Fruit fly (Drosophila melanogaster) whole organism, wandering third instar larva: ENCODE data around the gene Blos2.

ENCODE experiments used
- Abd-B ChIP-seq: fragments of >200 bp; optimal IDR thresholded peaks from 2 replicates; lab custom pipeline; 2017; ENCODE audit warnings: missing biosample characterization, missing genetic modification characterization
- CG32264 ChIP-seq: fragments of 200-800 bp; sonication (Bioruptor generic); optimal IDR thresholded peaks from 2 replicates; lab custom pipeline; 2016; ENCODE audit warnings: missing biosample characterization, missing genetic modification characterization
- CG9705 ChIP-seq: fragments of 200-800 bp; sonication (Bioruptor generic); optimal IDR thresholded peaks from 2 replicates; lab custom pipeline; 2018; ENCODE audit warnings: missing biosample characterization, mild to moderate bottlenecking, missing genetic modification characterization
- CrebA ChIP-seq: fragments of 200-800 bp; sonication (Bioruptor generic); optimal IDR thresholded peaks from 2 replicates; lab custom pipeline; 2016; ENCODE audit warnings: missing biosample characterization, mild to moderate bottlenecking, missing genetic modification characterization, borderline replicate concordance
- Dfd ChIP-seq: fragments of >200 bp; optimal IDR thresholded peaks from 2 replicates; lab custom pipeline; 2017; ENCODE audit warnings: missing biosample characterization, missing genetic modification characterization
- GATAd ChIP-seq: sonication (Bioruptor generic); optimal IDR thresholded peaks from 2 replicates; lab custom pipeline; 2016; ENCODE audit warnings: missing biosample characterization, missing genetic modification characterization
- HLH106 ChIP-seq: fragments of 200-800 bp; optimal IDR thresholded peaks from 3 replicates; lab custom pipeline; 2019; ENCODE audit warnings: missing biosample characterization, mild to moderate bottlenecking, missing genetic modification characterization, moderate library complexity
- Hnf4 ChIP-seq: fragments of 200-800 bp; sonication (Bioruptor generic); optimal IDR thresholded peaks from 2 replicates; lab custom pipeline; 2016; ENCODE audit warnings: missing biosample characterization, mild to moderate bottlenecking, missing genetic modification characterization
- Hr78 ChIP-seq: fragments of >200 bp; optimal IDR thresholded peaks from 2 replicates; lab custom pipeline; 2017; ENCODE audit warnings: missing biosample characterization, missing genetic modification characterization
- Myc ChIP-seq: fragments of >200 bp; optimal IDR thresholded peaks from 2 replicates; lab custom pipeline; 2017
- N ChIP-seq: fragments of >200 bp; optimal IDR thresholded peaks from 2 replicates; lab custom pipeline; 2018; ENCODE audit warnings: missing biosample characterization, missing external identifiers, missing genetic modification characterization
- OdsH ChIP-seq: fragments of 200-800 bp; sonication (Bioruptor generic); optimal IDR thresholded peaks from 2 replicates; lab custom pipeline; 2016; ENCODE audit warnings: missing biosample characterization, mild to moderate bottlenecking, missing genetic modification characterization
- Rel ChIP-seq, 2 experiments: fragments of 200-800 bp; sonication (Bioruptor generic) in 1 of 2; optimal IDR thresholded peaks; 2 replicates in 1 of 2; 3 replicates in 1 of 2; lab custom pipeline; 2016 to 2019; ENCODE audit warnings: mild to moderate bottlenecking in 2 of 2, missing biosample characterization in 2 of 2, missing genetic modification characterization in 2 of 2, moderate library complexity in 1 of 2
- Vsx2 ChIP-seq: fragments of 200-300, 225-300 bp; sonication (Bioruptor generic); optimal IDR thresholded peaks from 2 replicates; lab custom pipeline; 2018; ENCODE audit warnings: missing biosample characterization, missing genetic modification characterization; ENCODE audit not compliant: partially characterized antibody
- br ChIP-seq: fragments of 200-800 bp; sonication (Bioruptor generic); optimal IDR thresholded peaks from 2 replicates; lab custom pipeline; 2016; ENCODE audit warnings: missing biosample characterization, missing genetic modification characterization
- brk ChIP-seq: fragments of 200-800 bp; sonication (Bioruptor generic); optimal IDR thresholded peaks from 2 replicates; lab custom pipeline; 2016; ENCODE audit warnings: missing biosample characterization, mild to moderate bottlenecking, missing genetic modification characterization
- dl ChIP-seq, 2 experiments: fragments of 175-275, 200-275 bp in 1 of 2; fragments of 200-275 bp in 1 of 2; sonication (Bioruptor generic); optimal IDR thresholded peaks; lab custom pipeline; 2018; ENCODE audit warnings: mild to moderate bottlenecking in 2 of 2, missing biosample characterization in 2 of 2, missing genetic modification characterization in 2 of 2, moderate library complexity in 2 of 2; ENCODE audit not compliant: partially characterized antibody in 2 of 2, insufficient read depth in 1 of 2
- dsf ChIP-seq: sonication (Bioruptor generic); optimal IDR thresholded peaks from 2 replicates; lab custom pipeline; 2016; ENCODE audit warnings: missing biosample characterization, missing genetic modification characterization, borderline replicate concordance
- ey ChIP-seq: fragments of 200-800 bp; sonication (Bioruptor generic); optimal IDR thresholded peaks from 2 replicates; lab custom pipeline; 2016; ENCODE audit warnings: missing biosample characterization, missing genetic modification characterization
- foxo ChIP-seq, 2 experiments: fragments of 200-800 bp; sonication (Bioruptor generic); optimal IDR thresholded peaks; 2 replicates in 1 of 2; 3 replicates in 1 of 2; lab custom pipeline; 2016 to 2017; ENCODE audit warnings: missing biosample characterization in 2 of 2, missing genetic modification characterization in 2 of 2
- fru ChIP-seq: fragments of 200-800 bp; sonication (Bioruptor generic); optimal IDR thresholded peaks from 3 replicates; lab custom pipeline; 2016; ENCODE audit warnings: missing biosample characterization, mild to moderate bottlenecking, missing genetic modification characterization
- h ChIP-seq: fragments of 200-800 bp; sonication (Bioruptor generic); optimal IDR thresholded peaks from 3 replicates; lab custom pipeline; 2016; ENCODE audit warnings: missing biosample characterization, mild to moderate bottlenecking, missing genetic modification characterization
- jim ChIP-seq: fragments of 175-275, 200-325 bp; sonication (Bioruptor generic); optimal IDR thresholded peaks from 2 replicates; lab custom pipeline; 2016; ENCODE audit warnings: missing biosample characterization, mild to moderate bottlenecking, missing genetic modification characterization
- lola ChIP-seq: fragments of >200 bp; optimal IDR thresholded peaks from 2 replicates; lab custom pipeline; 2017; ENCODE audit warnings: missing biosample characterization, missing genetic modification characterization
- pan ChIP-seq: fragments of >200 bp; optimal IDR thresholded peaks from 2 replicates; lab custom pipeline; 2017
- psq ChIP-seq: fragments of 200-800 bp; sonication (Bioruptor generic); optimal IDR thresholded peaks from 3 replicates; lab custom pipeline; 2017; ENCODE audit warnings: missing biosample characterization, mild to moderate bottlenecking, missing genetic modification characterization, moderate library complexity
- rgr ChIP-seq: fragments of 200-800 bp; sonication (Bioruptor generic); optimal IDR thresholded peaks from 3 replicates; lab custom pipeline; 2016; ENCODE audit warnings: missing biosample characterization, mild to moderate bottlenecking, missing genetic modification characterization
- sage ChIP-seq: fragments of 200-800 bp; sonication (Bioruptor generic); optimal IDR thresholded peaks from 2 replicates; lab custom pipeline; 2016; ENCODE audit warnings: missing biosample characterization, mild to moderate bottlenecking, missing genetic modification characterization
- sv ChIP-seq: fragments of 200-800 bp; sonication (Bioruptor generic); optimal IDR thresholded peaks from 3 replicates; lab custom pipeline; 2016; ENCODE audit warnings: missing biosample characterization, missing genetic modification characterization
- tai ChIP-seq: sonication (Bioruptor generic); optimal IDR thresholded peaks from 2 replicates; lab custom pipeline; 2016; ENCODE audit warnings: missing biosample characterization, missing genetic modification characterization
- usp ChIP-seq: fragments of >200 bp; optimal IDR thresholded peaks from 2 replicates; lab custom pipeline; 2017; ENCODE audit warnings: missing biosample characterization, missing genetic modification characterization
- woc ChIP-seq: sonication (Bioruptor generic); optimal IDR thresholded peaks from 2 replicates; lab custom pipeline; 2016; ENCODE audit warnings: missing biosample characterization, mild to moderate bottlenecking, missing genetic modification characterization

Blos2 gene

dm6 chr3L:11101598-11101997, 40.2 kb downstream of the Blos2 start, which contains the start of gene Elo68beta:
Gene Elo68beta, minus strand, starts transcription at chr3L:11101698.
- TF ChIP-seq rgr (GFP tag; lab: Kevin White, UChicago) (no peak), Myc (lab: Kevin White, UChicago) (no peak), dsf (no peak), Hnf4 (GFP tag; lab: Kevin White, UChicago) (no peak), GATAd (no peak), dl (GFP tag; optimal IDR thresholded peaks at IDR 0.05; lab: Kevin White, UChicago; ENCODE audit: insufficient read depth in 1 of 2, partially characterized antibody in 2 of 2) (no peak), jim (GFP tag; lab: Kevin White, UChicago) (no peak), CG9705 (GFP tag; lab: Kevin White, UChicago) (no peak), Abd-B (GFP tag; lab: Kevin White, UChicago) (no peak), foxo (GFP tag; optimal IDR thresholded peaks at IDR 0.05; lab: Kevin White, UChicago) (no peak), sv (GFP tag; lab: Kevin White, UChicago) (no peak)
- TF ChIP-seq, all 38 proteins: peak for 0

DNA sequence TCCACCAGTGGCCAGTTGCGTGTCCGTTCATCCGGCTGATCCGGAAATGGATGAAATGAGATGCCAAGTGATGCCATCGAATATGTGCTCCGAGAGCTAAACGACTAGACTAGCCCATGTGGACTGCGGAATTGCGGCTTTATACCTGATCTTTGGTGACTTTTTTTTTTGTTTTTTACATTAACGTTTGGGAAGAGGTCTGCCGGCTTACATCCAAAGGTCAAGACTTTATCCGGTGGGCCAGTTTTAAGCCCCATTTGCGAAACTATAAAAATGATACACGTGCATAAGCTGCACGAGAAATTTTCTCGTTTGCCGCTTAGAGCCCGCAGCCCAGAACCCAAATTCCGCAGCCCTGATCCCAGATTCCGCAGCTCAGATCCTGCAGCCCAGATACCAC, 41.6 kb downstream of the Blos2 start, which contains the start of gene Elo68alpha:
Gene Elo68alpha, minus strand, starts transcription at position 101 of the 400 bp plus-strand sequence.
- TF ChIP-seq Vsx2 (GFP tag; lab: Kevin White, UChicago) (no peak), Rel (GFP tag; optimal IDR thresholded peaks at IDR 0.05; lab: Kevin White, UChicago) (no peak), Rel (tag; optimal IDR thresholded peaks at IDR 0.05; lab: Kevin White, UChicago) (no peak), br (GFP tag; lab: Kevin White, UChicago) (no peak), foxo (GFP tag; optimal IDR thresholded peaks at IDR 0.05; lab: Kevin White, UChicago) (no peak), rgr (GFP tag; lab: Kevin White, UChicago) (no peak), woc (no peak), jim (GFP tag; lab: Kevin White, UChicago) (no peak), sv (GFP tag; lab: Kevin White, UChicago) (no peak), psq (GFP tag; lab: Kevin White, UChicago) (no peak), Hr78 (GFP tag; lab: Kevin White, UChicago) (no peak), GATAd (no peak), pan (lab: Kevin White, UChicago) (no peak)
- TF ChIP-seq, all 38 proteins: peak for 0

DNA sequence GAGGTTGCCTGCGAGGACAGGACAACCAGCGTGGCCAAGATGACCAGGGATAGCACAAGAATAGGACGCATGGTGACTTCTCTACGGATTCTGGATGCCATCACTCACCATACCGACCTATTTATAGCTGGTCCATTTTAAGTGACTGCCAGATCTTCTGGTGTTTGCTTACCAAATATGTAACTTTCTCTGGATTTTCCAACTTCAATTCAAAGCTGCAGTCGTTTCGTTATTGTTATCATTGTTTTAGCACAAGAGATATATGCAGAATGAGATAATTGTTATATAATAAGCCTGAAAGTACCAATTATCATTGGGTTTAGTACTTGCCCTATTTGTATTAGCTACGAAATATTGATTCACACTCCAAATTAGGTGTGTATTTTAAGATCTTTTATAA, 42.4 kb downstream of the Blos2 start, which contains the start of gene CG32071:
Gene CG32071, minus strand, starts transcription at position 101 of the 400 bp plus-strand sequence.
- no peak for TF ChIP-seq h (GFP tag; lab: Kevin White, UChicago)
- TF ChIP-seq N (GFP tag; lab: Kevin White, UChicago) = no peak
- no peak for TF ChIP-seq Vsx2 (GFP tag; lab: Kevin White, UChicago)
- TF ChIP-seq Rel (GFP tag; optimal IDR thresholded peaks at IDR 0.05; lab: Kevin White, UChicago) = no peak
- TF ChIP-seq Rel (tag; optimal IDR thresholded peaks at IDR 0.05; lab: Kevin White, UChicago) = no peak
- no peak for TF ChIP-seq woc
- TF ChIP-seq CG32264 (GFP tag; lab: Kevin White, UChicago) = no peak
- TF ChIP-seq Hr78 (GFP tag; lab: Kevin White, UChicago) = no peak
- no peak for TF ChIP-seq sage
- no peak for TF ChIP-seq CG9705 (GFP tag; lab: Kevin White, UChicago)
- TF ChIP-seq, all 38 proteins: peak for 0

- no peak for TF ChIP-seq Dfd (GFP tag; lab: Kevin White, UChicago)
- TF ChIP-seq brk (GFP tag; lab: Kevin White, UChicago) = no peak
- no peak for TF ChIP-seq h (GFP tag; lab: Kevin White, UChicago)
- no peak for TF ChIP-seq CrebA (GFP tag; lab: Kevin White, UChicago)
- no peak for TF ChIP-seq HLH106
- TF ChIP-seq fru (GFP tag; lab: Kevin White, UChicago) = no peak
- TF ChIP-seq sv (GFP tag; lab: Kevin White, UChicago) = no peak
- no peak for TF ChIP-seq CG32264 (GFP tag; lab: Kevin White, UChicago)
- no peak for TF ChIP-seq CG9705 (GFP tag; lab: Kevin White, UChicago)
- TF ChIP-seq br (GFP tag; lab: Kevin White, UChicago) = no peak
- TF ChIP-seq Myc (lab: Kevin White, UChicago) = no peak
- TF ChIP-seq tai (GFP tag; lab: Kevin White, UChicago) = no peak
- TF ChIP-seq, all 38 proteins: peak for 0
These were observed 46.1 kb downstream of the Blos2 start, which contains the start of gene CG32073 for dm6 chr3L:11107432-11107831. Gene CG32073, minus strand, starts transcription at chr3L:11107582.

dm6 chr3L:11107935-11108334, 46.6 kb downstream of the Blos2 start, which contains the start of gene CG12522:
Gene CG12522, plus strand, starts transcription at chr3L:11108235.
- no peak for TF ChIP-seq lola (GFP tag; lab: Kevin White, UChicago)
- no peak for TF ChIP-seq fru (GFP tag; lab: Kevin White, UChicago)
- no peak for TF ChIP-seq HLH106
- TF ChIP-seq Hnf4 (GFP tag; lab: Kevin White, UChicago) = no peak
- no peak for TF ChIP-seq rgr (GFP tag; lab: Kevin White, UChicago)
- TF ChIP-seq CG9705 (GFP tag; lab: Kevin White, UChicago) = no peak
- TF ChIP-seq OdsH = no peak
- no peak for TF ChIP-seq h (GFP tag; lab: Kevin White, UChicago)
- TF ChIP-seq usp (GFP tag; lab: Kevin White, UChicago) = no peak
- TF ChIP-seq GATAd = no peak
- no peak for TF ChIP-seq ey (GFP tag; lab: Kevin White, UChicago)
